Fruit fly (Drosophila melanogaster) whole organism, embryonic: Measurements from ENCODE around the gene CG6168.

Source experiments
- Abd-B ChIP-seq: fragments of 200-800 bp; sonication (Bioruptor generic); optimal IDR thresholded peaks from 2 replicates; lab custom pipeline; 2018; ENCODE audit warnings: missing biosample characterization, mild to moderate bottlenecking, missing genetic modification characterization, moderate library complexity
- Ada2b ChIP-seq: fragments of 200-800 bp; sonication (Bioruptor generic); IDR thresholded peaks from 2 replicates; pipeline ENCODE4 v1.3.6; 2022; ENCODE audit warnings: missing biosample characterization, missing genetic modification characterization
- Atf-2 ChIP-seq: fragments of 200-800 bp; sonication (Bioruptor generic); optimal IDR thresholded peaks from 2 replicates; lab custom pipeline; 2016; ENCODE audit warnings: missing biosample characterization, missing genetic modification characterization
- CG10209 ChIP-seq: fragments of 200-800 bp; sonication (Bioruptor generic); optimal IDR thresholded peaks from 3 replicates; lab custom pipeline; 2017; ENCODE audit warnings: missing biosample characterization, mild to moderate bottlenecking, missing genetic modification characterization, missing genetic modification reagents
- CG10274 ChIP-seq: fragments of 200-800 bp; sonication (Bioruptor generic); optimal IDR thresholded peaks from 3 replicates; lab custom pipeline; 2017; ENCODE audit warnings: missing biosample characterization, mild to moderate bottlenecking, missing genetic modification characterization
- CG10321 ChIP-seq: fragments of 200-800 bp; sonication (Bioruptor generic); IDR thresholded peaks from 2 replicates; pipeline ENCODE4 v1.3.6; 2022; ENCODE audit warnings: missing biosample characterization, missing genetic modification characterization
- CG11093 ChIP-seq: fragments of 200-800 bp; sonication (Bioruptor generic); IDR thresholded peaks from 3 replicates; pipeline ENCODE4 v1.3.6; 2022; ENCODE audit warnings: missing biosample characterization, missing genetic modification characterization
- CG11247 ChIP-seq: fragments of 200-800 bp; sonication (Bioruptor generic); IDR thresholded peaks from 2 replicates; pipeline ENCODE4 v1.3.6; 2022; ENCODE audit warnings: missing biosample characterization, missing genetic modification characterization
- CG11504 ChIP-seq: fragments of 200-800 bp; sonication (Bioruptor generic); optimal IDR thresholded peaks from 3 replicates; lab custom pipeline; 2019; ENCODE audit warnings: missing biosample characterization, mild to moderate bottlenecking, missing genetic modification characterization, moderate library complexity
- CG11695 ChIP-seq: fragments of 200-800 bp; sonication (Bioruptor generic); IDR thresholded peaks from 3 replicates; pipeline ENCODE4 v1.3.6; 2022; ENCODE audit warnings: missing biosample characterization, missing genetic modification characterization
- CG18262 ChIP-seq: fragments of 200-800 bp; optimal IDR thresholded peaks from 3 replicates; lab custom pipeline; 2019; ENCODE audit warnings: missing biosample characterization, mild to moderate bottlenecking, missing genetic modification characterization, moderate library complexity
- CG2116 ChIP-seq: fragments of 200-800 bp; sonication (Bioruptor generic); optimal IDR thresholded peaks from 3 replicates; lab custom pipeline; 2018; ENCODE audit warnings: missing biosample characterization, mild to moderate bottlenecking, missing genetic modification characterization
- CG2129 ChIP-seq: fragments of 200-800 bp; sonication (Bioruptor generic); IDR thresholded peaks from 2 replicates; pipeline ENCODE4 v1.3.6; 2022; ENCODE audit warnings: missing biosample characterization, missing genetic modification characterization; ENCODE audit not compliant: partially characterized antibody
- CG2202 ChIP-seq: fragments of 200-800 bp; sonication (Bioruptor generic); optimal IDR thresholded peaks from 2 replicates; lab custom pipeline; 2018; ENCODE audit warnings: missing biosample characterization, mild to moderate bottlenecking, missing genetic modification characterization
- CG3726 ChIP-seq: fragments of 200-800 bp; sonication (Bioruptor generic); IDR thresholded peaks from 3 replicates; pipeline ENCODE4, ENCODE4 v1.3.6; 2022; ENCODE audit warnings: missing biosample characterization, missing genetic modification characterization
- CG4328 ChIP-seq: fragments of 200-800 bp; sonication (Bioruptor generic); optimal IDR thresholded peaks from 3 replicates; lab custom pipeline; 2017; ENCODE audit warnings: missing biosample characterization, missing genetic modification reagents, missing genetic modification characterization
- CG6654 ChIP-seq: fragments of 200-800 bp; sonication (Bioruptor generic); optimal IDR thresholded peaks from 2 replicates; lab custom pipeline; 2017; ENCODE audit warnings: missing biosample characterization, mild to moderate bottlenecking, missing genetic modification characterization
- CG8089 ChIP-seq: fragments of 200-800 bp; sonication (Bioruptor generic); optimal IDR thresholded peaks from 3 replicates; lab custom pipeline; 2016; ENCODE audit warnings: missing biosample characterization, missing genetic modification characterization
- CG9609 ChIP-seq: fragments of 200-800 bp; sonication (Bioruptor generic); optimal IDR thresholded peaks from 3 replicates; lab custom pipeline; 2016; ENCODE audit warnings: missing biosample characterization, missing genetic modification characterization
- CG9932 ChIP-seq: fragments of 200-800 bp; sonication (Bioruptor generic); IDR thresholded peaks from 2 replicates; pipeline ENCODE4 v1.3.6; 2022; ENCODE audit warnings: missing biosample characterization, missing genetic modification characterization
- GATAe ChIP-seq: fragments of 200-800 bp; sonication (Bioruptor generic); conservative IDR thresholded peaks from 2 replicates; pipeline ENCODE4 v1.3.6; 2022; ENCODE audit warnings: missing biosample characterization, missing genetic modification characterization
- HLH3B ChIP-seq: fragments of 200-800 bp; sonication (Bioruptor generic); IDR thresholded peaks from 2 replicates; pipeline ENCODE4 v1.3.6; 2022; ENCODE audit warnings: missing biosample characterization, missing genetic modification characterization
- HmgD ChIP-seq: fragments of 200-800 bp; sonication (Bioruptor generic); optimal IDR thresholded peaks from 3 replicates; lab custom pipeline; 2016; ENCODE audit warnings: missing biosample characterization, missing genetic modification characterization
- Mes4 ChIP-seq: fragments of 200-800 bp; sonication (Bioruptor generic); optimal IDR thresholded peaks from 2 replicates; lab custom pipeline; 2016; ENCODE audit warnings: missing biosample characterization, missing genetic modification characterization
- NFAT ChIP-seq: fragments of 200-800 bp; sonication (Bioruptor generic); IDR thresholded peaks from 2 replicates; pipeline ENCODE4 v1.3.6; 2022; ENCODE audit warnings: missing biosample characterization, missing genetic modification characterization
- Optix ChIP-seq: fragments of 200-800 bp; sonication (Bioruptor generic); IDR thresholded peaks from 3 replicates; pipeline ENCODE4 v1.3.6; 2022; ENCODE audit warnings: missing biosample characterization, missing genetic modification characterization
- ab ChIP-seq: fragments of 200-800 bp; sonication (Bioruptor generic); optimal IDR thresholded peaks from 2 replicates; lab custom pipeline; 2016; ENCODE audit warnings: missing biosample characterization, missing genetic modification characterization
- abd-A ChIP-seq: fragments of 200-800 bp; sonication (Bioruptor generic); optimal IDR thresholded peaks from 3 replicates; lab custom pipeline; 2019; ENCODE audit warnings: missing biosample characterization, mild to moderate bottlenecking, missing genetic modification characterization, moderate library complexity
- ac ChIP-seq: fragments of 200-800 bp; sonication (Bioruptor generic); optimal IDR thresholded peaks from 3 replicates; lab custom pipeline; 2017; ENCODE audit warnings: missing biosample characterization, mild to moderate bottlenecking, missing genetic modification characterization
- ap ChIP-seq: fragments of 200-800 bp; sonication (Bioruptor generic); IDR thresholded peaks from 2 replicates; pipeline ENCODE4 v1.3.6; 2022; ENCODE audit warnings: missing biosample characterization, missing genetic modification characterization
- cad ChIP-seq: fragments of >200 bp; optimal IDR thresholded peaks from 2 replicates; lab custom pipeline; 2017; ENCODE audit warnings: missing biosample characterization, missing genetic modification characterization
- cato ChIP-seq: fragments of 200-800 bp; sonication (Bioruptor generic); optimal IDR thresholded peaks from 2 replicates; lab custom pipeline; 2016; ENCODE audit warnings: missing biosample characterization, missing genetic modification characterization, borderline replicate concordance
- chif ChIP-seq, 2 experiments: fragments of 200-800 bp; sonication (Bioruptor generic); optimal IDR thresholded peaks; 3 replicates each; lab custom pipeline; 2016; ENCODE audit warnings: missing biosample characterization in 2 of 2, missing genetic modification characterization in 2 of 2
- chinmo ChIP-seq: fragments of 200-800 bp; sonication (Bioruptor generic); IDR thresholded peaks from 4 replicates; pipeline ENCODE4 v1.3.6; 2022; ENCODE audit warnings: missing biosample characterization, missing genetic modification characterization; ENCODE audit not compliant: partially characterized antibody
- chm ChIP-seq: fragments of 200-800 bp; sonication (Bioruptor generic); IDR thresholded peaks from 2 replicates; pipeline ENCODE4 v1.3.6; 2022; ENCODE audit warnings: missing biosample characterization, missing genetic modification characterization
- crc ChIP-seq: fragments of 200-800 bp; sonication (Bioruptor generic); optimal IDR thresholded peaks from 2 replicates; lab custom pipeline; 2016; ENCODE audit warnings: missing biosample characterization, missing genetic modification characterization
- crp ChIP-seq, 2 experiments: fragments of 200-800 bp; sonication (Bioruptor generic); optimal IDR thresholded peaks; 2 replicates in 1 of 2; 3 replicates in 1 of 2; lab custom pipeline; 2017; ENCODE audit warnings: missing biosample characterization in 2 of 2, missing genetic modification characterization in 2 of 2, mild to moderate bottlenecking in 1 of 2, moderate library complexity in 1 of 2
- danr ChIP-seq: fragments of 200-800 bp; sonication (Bioruptor generic); IDR thresholded peaks from 2 replicates; pipeline ENCODE4 v1.3.6; 2022; ENCODE audit warnings: missing biosample characterization, missing genetic modification characterization
- dm ChIP-seq: fragments of 200-800 bp; sonication (Bioruptor generic); optimal IDR thresholded peaks from 3 replicates; lab custom pipeline; 2016; ENCODE audit warnings: missing biosample characterization, missing genetic modification characterization
- esg ChIP-seq: fragments of 200-800 bp; sonication (Bioruptor generic); conservative IDR thresholded peaks from 2 replicates; pipeline ENCODE4 v1.3.6; 2022; ENCODE audit warnings: missing biosample characterization, missing genetic modification characterization
- gem ChIP-seq: fragments of 200-800 bp; sonication (Bioruptor generic); optimal IDR thresholded peaks from 2 replicates; lab custom pipeline; 2019; ENCODE audit warnings: missing biosample characterization, mild to moderate bottlenecking, missing genetic modification characterization, moderate library complexity
- gfzf ChIP-seq: fragments of 200-800 bp; sonication (Bioruptor generic); optimal IDR thresholded peaks from 2 replicates; lab custom pipeline; 2016; ENCODE audit warnings: missing biosample characterization, mild to moderate bottlenecking, missing genetic modification characterization, moderate library complexity
- ken ChIP-seq: fragments of 200-800 bp; sonication (Bioruptor generic); IDR thresholded peaks from 3 replicates; pipeline ENCODE4 v1.3.6; 2022; ENCODE audit warnings: missing biosample characterization, missing genetic modification characterization
- knrl ChIP-seq: fragments of 200-800 bp; sonication (Bioruptor generic); IDR thresholded peaks from 3 replicates; pipeline ENCODE4 v1.3.6; 2022; ENCODE audit warnings: missing biosample characterization, missing genetic modification characterization; ENCODE audit not compliant: partially characterized antibody
- luna ChIP-seq: fragments of 200-800 bp; sonication (Bioruptor generic); optimal IDR thresholded peaks from 2 replicates; lab custom pipeline; 2016; ENCODE audit warnings: missing biosample characterization, missing genetic modification characterization
- nmo ChIP-seq: fragments of 200-800 bp; sonication (Bioruptor generic); optimal IDR thresholded peaks from 2 replicates; lab custom pipeline; 2018; ENCODE audit warnings: missing biosample characterization, mild to moderate bottlenecking, missing genetic modification characterization, moderate library complexity
- pb ChIP-seq: fragments of 200-800 bp; sonication (Bioruptor generic); optimal IDR thresholded peaks from 3 replicates; lab custom pipeline; 2016; ENCODE audit warnings: missing biosample characterization, missing genetic modification characterization
- pros ChIP-seq: fragments of 200-800 bp; sonication (Bioruptor generic); optimal IDR thresholded peaks from 3 replicates; lab custom pipeline; 2019; ENCODE audit warnings: missing biosample characterization, mild to moderate bottlenecking, missing genetic modification characterization, moderate library complexity
- row ChIP-seq: fragments of 200-800 bp; sonication (Bioruptor generic); IDR thresholded peaks from 3 replicates; pipeline ENCODE4 v1.3.6; 2022; ENCODE audit warnings: missing biosample characterization, missing genetic modification characterization
- wor ChIP-seq: fragments of 200-800 bp; sonication (Bioruptor generic); IDR thresholded peaks from 2 replicates; pipeline ENCODE4 v1.3.6; 2022; ENCODE audit warnings: missing biosample characterization, missing genetic modification characterization

Gene CG6168

DNA sequence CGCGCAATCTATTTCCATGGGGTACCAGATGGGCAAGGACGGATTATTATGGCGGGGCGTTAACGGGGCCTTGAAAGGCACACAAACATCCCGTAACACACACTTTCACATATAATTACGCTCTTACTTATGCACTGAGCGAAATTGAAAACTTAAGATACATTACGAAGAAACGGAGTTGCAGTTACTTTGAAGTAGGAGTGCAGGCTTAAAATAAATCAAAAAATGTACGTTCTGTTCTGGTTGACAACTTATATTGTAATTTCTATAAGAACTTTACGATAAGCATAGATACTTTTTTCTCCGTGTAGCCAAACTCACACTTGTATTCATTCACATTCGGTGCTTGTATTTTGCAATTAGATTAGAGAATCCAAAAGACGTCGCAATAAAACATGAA is 31.5 kb upstream of the CG6168 start (continued):
- TF ChIP-seq pb (GFP tag; lab: Kevin White, UChicago) (peak; percentile 62), CG8089 (GFP tag; lab: Kevin White, UChicago) (peak; percentile 71), chinmo (GFP tag; lab: Robert Waterston, UW) (no peak), GATAe (GFP tag; lab: Robert Waterston, UW) (0 out of 2 replicates have a peak, but pooled peaks have one; percentile 82), CG11695 (GFP tag; lab: Robert Waterston, UW) (peak; percentile 77), gem (peak; percentile 92), CG2116 (GFP tag; lab: Kevin White, UChicago) (peak; percentile 22), crp (GFP tag; optimal IDR thresholded peaks at IDR 0.05; lab: Kevin White, UChicago) (peak in 1 of 2 experiments; percentile 28), CG18262 (tag; lab: Kevin White, UChicago) (peak; percentile 67), cad (GFP tag; lab: Kevin White, UChicago) (no peak), dm (GFP tag; lab: Kevin White, UChicago) (peak; percentile 58), CG11504 (tag; lab: Kevin White, UChicago) (peak; percentile 87), CG2129 (no peak), cato (peak; percentile 0), CG2202 (tag; lab: Kevin White, UChicago) (no peak), ab (GFP tag; lab: Kevin White, UChicago) (peak; percentile 36), CG10274 (GFP tag; lab: Kevin White, UChicago) (peak; percentile 75), ac (GFP tag; lab: Kevin White, UChicago) (no peak), luna (peak; percentile 90), wor (GFP tag; lab: Robert Waterston, UW) (peak; percentile 52; the same call in 1 of the 2 replicates), CG11093 (GFP tag; lab: Robert Waterston, UW) (0 out of 3 replicates have a peak, but pooled peaks have one; percentile 48), gfzf (GFP tag; lab: Kevin White, UChicago) (no peak), CG6654 (GFP tag; lab: Kevin White, UChicago) (peak; percentile 47), Atf-2 (GFP tag; lab: Kevin White, UChicago) (peak; percentile 73), Optix (GFP tag; lab: Robert Waterston, UW) (peak; percentile 57; the same call in 1 of the 3 replicates), abd-A (tag; lab: Kevin White, UChicago) (peak; percentile 6), HLH3B (peak; percentile 75), CG3726 (GFP tag; lab: Robert Waterston, UW) (0 out of 3 replicates have a peak, but pooled peaks have one; percentile 27), chif (GFP tag; optimal IDR thresholded peaks at IDR 0.05; lab: Kevin White, UChicago) (peak; percentile 77 to 88), CG4328 (GFP tag; lab: Kevin White, UChicago) (peak; percentile 20), pros (GFP tag; lab: Kevin White, UChicago) (no peak), NFAT (GFP tag; lab: Robert Waterston, UW) (peak; percentile 87), CG10209 (GFP tag; lab: Kevin White, UChicago) (peak; percentile 88), CG10321 (GFP tag; lab: Robert Waterston, UW) (0 out of 2 replicates have a peak, but pooled peaks have one; percentile 12), Mes4 (GFP tag; lab: Kevin White, UChicago) (peak; percentile 45), danr (peak; percentile 48; the same call in 1 of the 2 replicates), chm (GFP tag; lab: Robert Waterston, UW) (peak; percentile 47; the same call in 1 of the 2 replicates), esg (peak; percentile 72), CG11247 (peak; percentile 81), crc (peak; percentile 87), Ada2b (GFP tag; lab: Robert Waterston, UW) (peak; percentile 89), HmgD (peak; percentile 51), CG9609 (GFP tag; lab: Kevin White, UChicago) (peak; percentile 81), knrl (GFP tag; lab: Robert Waterston, UW) (no peak), Abd-B (GFP tag; lab: Kevin White, UChicago) (peak; percentile 71), ken (GFP tag; lab: Robert Waterston, UW) (peak; percentile 70; the same call in 2 of the 3 replicates), ap (GFP tag; lab: Robert Waterston, UW) (peak; percentile 36; the same call in 1 of the 2 replicates), nmo (GFP tag; lab: Kevin White, UChicago) (peak; percentile 59), row (GFP tag; lab: Robert Waterston, UW) (peak; percentile 92), CG9932 (GFP tag; lab: Robert Waterston, UW) (peak; percentile 93)
